Worm (Caenorhabditis elegans) whole organism, midembryonic: ENCODE data around the gene mdt-26.

ENCODE experiments used
- T22C8.4 ChIP-seq: fragments of 200-800 bp; sonication (Bioruptor generic); IDR thresholded peaks from 2 replicates; pipeline ENCODE4 v1.3.6; 2022; ENCODE audit warnings: missing genetic modification characterization, missing compliant biosample characterization
- flt-1 ChIP-seq: fragments of 200-800 bp; sonication (Bioruptor generic); IDR thresholded peaks from 2 replicates; pipeline ENCODE4 v1.3.6; 2022; ENCODE audit warnings: missing genetic modification characterization, missing compliant biosample characterization
- klf-2 ChIP-seq: fragments of 200-800 bp; sonication (Bioruptor generic); conservative IDR thresholded peaks from 2 replicates; pipeline ENCODE4 v1.3.6; 2022; ENCODE audit warnings: missing genetic modification reagents, missing genetic modification characterization, missing compliant biosample characterization
- med-1 ChIP-seq: sonication (generic microtip); optimal IDR thresholded peaks from 2 replicates; lab custom pipeline; 2017; ENCODE audit warnings: missing genetic modification characterization, mild to moderate bottlenecking, missing compliant biosample characterization, antibody characterized with exemption, missing genetic modification reagents; ENCODE audit not compliant: insufficient read depth
- ref-1 ChIP-seq: fragments of 200-800 bp; sonication (Bioruptor generic); conservative IDR thresholded peaks from 2 replicates; pipeline ENCODE4 v1.3.6; 2022; ENCODE audit warnings: missing genetic modification reagents, missing genetic modification characterization, missing compliant biosample characterization
- tab-1 ChIP-seq: fragments of 200-800 bp; sonication (Bioruptor generic); IDR thresholded peaks from 2 replicates; pipeline ENCODE4 v1.3.6; 2022; ENCODE audit warnings: missing genetic modification characterization, missing compliant biosample characterization
- ztf-23 ChIP-seq: fragments of 200-800 bp; sonication (Bioruptor generic); IDR thresholded peaks from 2 replicates; pipeline ENCODE4 v1.3.6; 2022; ENCODE audit warnings: missing genetic modification reagents, missing genetic modification characterization, missing compliant biosample characterization
- ztf-29 ChIP-seq: fragments of 200-800 bp; sonication (Bioruptor generic); IDR thresholded peaks from 2 replicates; pipeline ENCODE4 v1.3.6; 2022; ENCODE audit warnings: missing genetic modification reagents, missing genetic modification characterization, missing compliant biosample characterization

- TF ChIP-seq flt-1 (no peak), ztf-23 (GFP tag; lab: Robert Waterston, UW) (no peak), ztf-29 (no peak), med-1 (no peak), klf-2 (no peak), ref-1 (GFP tag; lab: Robert Waterston, UW) (no peak), T22C8.4 (GFP tag; lab: Robert Waterston, UW) (no peak), tab-1 (GFP tag; lab: Robert Waterston, UW) (no peak)
These were observed 36.4 kb downstream of the mdt-26 start for ce11 chrII:5697338-5697737.
